Worm (Caenorhabditis elegans): Measurements from ENCODE around the gene ceh-99.

ce11 chrII:12565851-12566250 is 46.1 kb downstream of the ceh-99 start, which contains the start of gene F49C5.7:
- TF ChIP-seq dpl-1 (GFP tag; optimal IDR thresholded peaks at IDR 0.05) (no peak), attf-3 (GFP tag; conservative IDR thresholded peaks at IDR 0.05) (no peak), ceh-79 (tag; optimal IDR thresholded peaks at IDR 0.05) (no peak), tlf-1 (GFP tag; optimal IDR thresholded peaks at IDR 0.05) (no peak), attf-6 (GFP tag; IDR thresholded peaks at IDR 0.05) (no peak), him-1 (tag; optimal IDR thresholded peaks at IDR 0.05) (no peak), pha-4 (tag; optimal IDR thresholded peaks at IDR 0.05) (no peak)
